Worm (Caenorhabditis elegans): ENCODE measurements around the gene clec-80.
"Not testable (repeated sequence)": the region's sequence is repeated elsewhere in the genome, so short reads cannot be mapped to it uniquely, and the experiment has no call there.

clec-80 gene

DNA sequence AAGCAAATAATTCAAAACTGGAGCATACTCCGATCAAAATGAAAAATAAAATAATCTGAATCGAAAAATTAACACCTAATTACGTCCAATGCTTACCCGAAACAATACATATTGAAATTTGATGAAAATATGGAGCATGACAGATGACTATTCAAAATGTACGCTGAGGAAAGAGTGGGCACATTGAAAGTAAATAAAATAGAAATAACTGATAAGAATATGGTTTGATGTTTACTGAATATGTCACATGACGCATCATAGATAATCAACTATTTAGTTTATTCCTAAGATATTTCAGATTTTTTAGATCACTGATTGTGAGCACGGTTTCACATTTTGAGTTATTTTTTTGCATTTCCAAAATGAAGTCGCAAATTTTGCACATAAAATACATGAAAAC, 25.2 kb upstream of the clec-80 start, which contains the start of gene Y54G2A.52:
Gene Y54G2A.52 (minus strand): TSS at position 348 of the 400 bp plus-strand sequence.
- TF ChIP-seq ref-1 (GFP tag; conservative IDR thresholded peaks at IDR 0.05) (no peak), T22C8.4 (GFP tag; IDR thresholded peaks at IDR 0.05) (no peak), klf-2 (GFP tag; conservative IDR thresholded peaks at IDR 0.05) (no peak), ztf-29 (GFP tag; IDR thresholded peaks at IDR 0.05) (no peak), med-1 (GFP tag; optimal IDR thresholded peaks at IDR 0.05; ENCODE audit: insufficient read depth) (no peak), ztf-23 (GFP tag; IDR thresholded peaks at IDR 0.05) (no peak), tab-1 (GFP tag; IDR thresholded peaks at IDR 0.05) (no peak), cog-1 (tag; optimal IDR thresholded peaks at IDR 0.05) (no peak), flt-1 (GFP tag; IDR thresholded peaks at IDR 0.05) (no peak)

DNA sequence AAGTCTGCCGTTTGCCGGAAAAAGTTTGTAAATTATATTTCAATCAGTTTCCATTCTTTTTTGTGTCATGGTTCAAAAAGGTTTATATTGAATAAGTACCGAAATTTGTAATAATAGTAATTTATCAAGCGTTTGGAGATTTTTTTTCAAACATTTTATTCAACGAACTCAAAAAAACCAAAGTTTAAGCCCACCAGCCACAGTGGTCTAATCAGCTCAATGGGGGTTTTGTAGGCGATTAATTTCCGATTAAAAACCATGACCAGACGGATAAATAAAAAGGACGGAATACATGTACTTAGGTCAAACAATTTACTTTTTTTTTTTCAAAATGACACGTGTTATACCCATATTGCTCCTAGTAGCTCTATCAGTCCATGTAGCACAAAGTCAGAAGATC, 24.2 kb upstream of the clec-80 start, which contains the start of gene Y54G2A.10:
Gene Y54G2A.10 (plus strand): TSS at position 301 of the 400 bp plus-strand sequence.
- TF ChIP-seq cog-1 (tag; optimal IDR thresholded peaks at IDR 0.05) (no peak), ztf-29 (GFP tag; IDR thresholded peaks at IDR 0.05) (no peak), T22C8.4 (GFP tag; IDR thresholded peaks at IDR 0.05) (no peak), flt-1 (GFP tag; IDR thresholded peaks at IDR 0.05) (no peak), ref-1 (GFP tag; conservative IDR thresholded peaks at IDR 0.05) (no peak), ztf-23 (GFP tag; IDR thresholded peaks at IDR 0.05) (no peak), klf-2 (GFP tag; conservative IDR thresholded peaks at IDR 0.05) (no peak), med-1 (GFP tag; optimal IDR thresholded peaks at IDR 0.05; ENCODE audit: insufficient read depth) (no peak), tab-1 (GFP tag; IDR thresholded peaks at IDR 0.05) (no peak)

- TF ChIP-seq tab-1 (GFP tag; IDR thresholded peaks at IDR 0.05): no peak
- no peak for TF ChIP-seq ztf-23 (GFP tag; IDR thresholded peaks at IDR 0.05)
- TF ChIP-seq flt-1 (GFP tag; IDR thresholded peaks at IDR 0.05): no peak
- TF ChIP-seq ref-1 (GFP tag; conservative IDR thresholded peaks at IDR 0.05): no peak
- TF ChIP-seq cog-1 (tag; optimal IDR thresholded peaks at IDR 0.05): no peak
- TF ChIP-seq T22C8.4 (GFP tag; IDR thresholded peaks at IDR 0.05): no peak
Measured at ce11 chrIV:2799890-2800289, 23.7 kb upstream of the clec-80 start.

- TF ChIP-seq tab-1 (GFP tag; IDR thresholded peaks at IDR 0.05) (peak; percentile 69; the same call in 1 of the 2 replicates), flt-1 (GFP tag; IDR thresholded peaks at IDR 0.05) (no peak), ztf-29 (GFP tag; IDR thresholded peaks at IDR 0.05) (peak; percentile 55; the same call in 1 of the 2 replicates), ztf-23 (GFP tag; IDR thresholded peaks at IDR 0.05) (peak; percentile 69; the same call in 1 of the 2 replicates)
Measured at ce11 chrIV:2801004-2801403, 22.5 kb upstream of the clec-80 start.

ce11 chrIV:2801558-2801957, 22.0 kb upstream of the clec-80 start, which contains the start of gene Y54G2A.44:
Gene Y54G2A.44 (plus strand): TSS chrIV:2801858.
- TF ChIP-seq ref-1 (GFP tag; conservative IDR thresholded peaks at IDR 0.05); cog-1 (tag; optimal IDR thresholded peaks at IDR 0.05); klf-2 (GFP tag; conservative IDR thresholded peaks at IDR 0.05): not testable (repeated sequence)

ce11 chrIV:2802193-2802592, 21.4 kb upstream of the clec-80 start:
- TF ChIP-seq tab-1 (GFP tag; IDR thresholded peaks at IDR 0.05): peak; percentile 75; the same call in 1 of the 2 replicates
- TF ChIP-seq ref-1 (GFP tag; conservative IDR thresholded peaks at IDR 0.05): peak; percentile 54; the same call in 1 of the 2 replicates
- TF ChIP-seq klf-2 (GFP tag; conservative IDR thresholded peaks at IDR 0.05): peak; percentile 61; the same call in 1 of the 2 replicates
- peak; percentile 74; the same call in 1 of the 2 replicates for TF ChIP-seq ztf-23 (GFP tag; IDR thresholded peaks at IDR 0.05)
- no peak for TF ChIP-seq T22C8.4 (GFP tag; IDR thresholded peaks at IDR 0.05)
- peak; percentile 63 for TF ChIP-seq flt-1 (GFP tag; IDR thresholded peaks at IDR 0.05)
- TF ChIP-seq cog-1 (tag; optimal IDR thresholded peaks at IDR 0.05): no peak
- TF ChIP-seq med-1 (GFP tag; optimal IDR thresholded peaks at IDR 0.05; ENCODE audit: insufficient read depth): no peak
- TF ChIP-seq ztf-29 (GFP tag; IDR thresholded peaks at IDR 0.05): 0 out of 2 replicates have a peak, but pooled peaks have one; percentile 14

DNA sequence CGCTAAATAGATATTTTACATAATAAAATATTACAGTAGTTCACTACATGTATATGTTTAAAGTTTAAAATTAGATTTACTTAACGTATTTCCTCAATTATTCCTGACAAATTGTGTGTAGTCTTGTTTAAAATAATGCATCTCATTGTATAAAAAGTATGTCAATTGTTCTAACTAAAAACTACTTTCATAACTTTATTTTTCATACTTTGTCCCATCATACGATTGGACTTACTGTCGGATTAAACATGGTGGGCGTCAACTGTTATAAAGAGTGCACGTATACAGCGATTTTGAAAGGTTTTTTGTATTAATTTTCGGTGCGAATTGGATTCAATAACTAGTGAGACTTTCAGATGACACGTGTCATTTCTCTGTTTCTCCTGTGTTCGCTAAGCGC, 19.9 kb upstream of the clec-80 start, which contains the start of gene Y54G2A.32:
Gene Y54G2A.32 (plus strand): TSS at position 301 of the 400 bp plus-strand sequence.
- TF ChIP-seq tab-1 (GFP tag; IDR thresholded peaks at IDR 0.05): no peak
- TF ChIP-seq cog-1 (tag; optimal IDR thresholded peaks at IDR 0.05): no peak
- TF ChIP-seq med-1 (GFP tag; optimal IDR thresholded peaks at IDR 0.05; ENCODE audit: insufficient read depth): no peak
- TF ChIP-seq flt-1 (GFP tag; IDR thresholded peaks at IDR 0.05): no peak
- no peak for TF ChIP-seq ztf-23 (GFP tag; IDR thresholded peaks at IDR 0.05)
- TF ChIP-seq ztf-29 (GFP tag; IDR thresholded peaks at IDR 0.05): no peak
- no peak for TF ChIP-seq klf-2 (GFP tag; conservative IDR thresholded peaks at IDR 0.05)
- TF ChIP-seq ref-1 (GFP tag; conservative IDR thresholded peaks at IDR 0.05): no peak
- no peak for TF ChIP-seq T22C8.4 (GFP tag; IDR thresholded peaks at IDR 0.05)

- peak; percentile 65 for TF ChIP-seq T22C8.4 (GFP tag; IDR thresholded peaks at IDR 0.05)
- TF ChIP-seq klf-2 (GFP tag; conservative IDR thresholded peaks at IDR 0.05): no peak
- peak; percentile 74 for TF ChIP-seq ztf-23 (GFP tag; IDR thresholded peaks at IDR 0.05)
- peak; percentile 39 for TF ChIP-seq cog-1 (tag; optimal IDR thresholded peaks at IDR 0.05)
- peak; percentile 69 for TF ChIP-seq ref-1 (GFP tag; conservative IDR thresholded peaks at IDR 0.05)
- peak; percentile 82 for TF ChIP-seq tab-1 (GFP tag; IDR thresholded peaks at IDR 0.05)
- no peak for TF ChIP-seq ztf-29 (GFP tag; IDR thresholded peaks at IDR 0.05)
- TF ChIP-seq flt-1 (GFP tag; IDR thresholded peaks at IDR 0.05): peak; percentile 90
Measured at ce11 chrIV:2805525-2805924, 18.0 kb upstream of the clec-80 start, which contains the start of gene Y54G2A.45. Gene Y54G2A.45 (plus strand): TSS chrIV:2805857.

- TF ChIP-seq tab-1 (GFP tag; IDR thresholded peaks at IDR 0.05) (0 out of 2 replicates have a peak, but pooled peaks have one; percentile 58), T22C8.4 (GFP tag; IDR thresholded peaks at IDR 0.05) (no peak), ztf-23 (GFP tag; IDR thresholded peaks at IDR 0.05) (no peak; the same call in 1 of the 2 replicates), klf-2 (GFP tag; conservative IDR thresholded peaks at IDR 0.05) (no peak), flt-1 (GFP tag; IDR thresholded peaks at IDR 0.05) (peak; percentile 44; the same call in 1 of the 2 replicates), ref-1 (GFP tag; conservative IDR thresholded peaks at IDR 0.05) (no peak), cog-1 (tag; optimal IDR thresholded peaks at IDR 0.05) (no peak)
Measured at ce11 chrIV:2808154-2808553, 15.4 kb upstream of the clec-80 start.

ce11 chrIV:2809208-2809607, 14.3 kb upstream of the clec-80 start, which contains the start of gene Y54G2A.76:
Gene Y54G2A.76 (plus strand): TSS chrIV:2809410.
- TF ChIP-seq cog-1 (tag; optimal IDR thresholded peaks at IDR 0.05) (no peak), tab-1 (GFP tag; IDR thresholded peaks at IDR 0.05) (no peak), ztf-23 (GFP tag; IDR thresholded peaks at IDR 0.05) (no peak), flt-1 (GFP tag; IDR thresholded peaks at IDR 0.05) (no peak), med-1 (GFP tag; optimal IDR thresholded peaks at IDR 0.05; ENCODE audit: insufficient read depth) (no peak), ztf-29 (GFP tag; IDR thresholded peaks at IDR 0.05) (no peak), T22C8.4 (GFP tag; IDR thresholded peaks at IDR 0.05) (no peak), ref-1 (GFP tag; conservative IDR thresholded peaks at IDR 0.05) (no peak), klf-2 (GFP tag; conservative IDR thresholded peaks at IDR 0.05) (no peak)
